Worm (Caenorhabditis elegans) whole organism, L2 larva: ENCODE results near the gene srx-86.

Experiments used
- C34F6.9 ChIP-seq: fragments of 150-350 bp; optimal IDR thresholded peaks from 2 replicates; lab custom pipeline; 2014; ENCODE audit warnings: missing biosample characterization, missing genetic modification characterization
- F13H6.1 ChIP-seq: sonication (generic microtip); optimal IDR thresholded peaks from 2 replicates; lab custom pipeline; 2016; ENCODE audit warnings: missing genetic modification characterization, missing compliant biosample characterization
- R02D3.7 ChIP-seq: fragments of 150-350 bp; optimal IDR thresholded peaks from 2 replicates; lab custom pipeline; 2014; ENCODE audit warnings: missing biosample characterization, missing genetic modification characterization
- Y55F3AM.14 ChIP-seq: fragments of 200-800 bp; sonication (Bioruptor generic); optimal IDR thresholded peaks from 2 replicates; lab custom pipeline; 2018; ENCODE audit warnings: mild to moderate bottlenecking, missing genetic modification characterization, missing compliant biosample characterization
- ZK546.5 ChIP-seq: sonication (generic microtip); optimal IDR thresholded peaks from 2 replicates; lab custom pipeline; 2017; ENCODE audit warnings: missing biosample characterization, missing genetic modification characterization
- alr-1 ChIP-seq: fragments of 150-350 bp; optimal IDR thresholded peaks from 2 replicates; lab custom pipeline; 2014; ENCODE audit warnings: missing biosample characterization, missing genetic modification characterization
- aly-2 ChIP-seq: fragments of 150-350 bp; optimal IDR thresholded peaks from 2 replicates; lab custom pipeline; 2014; ENCODE audit warnings: missing biosample characterization, missing genetic modification characterization
- ama-1 ChIP-seq: fragments of 150-350 bp; optimal IDR thresholded peaks from 2 replicates; lab custom pipeline; 2018; ENCODE audit warnings: inconsistent platforms
- blmp-1 ChIP-seq: sonication (generic microtip); optimal IDR thresholded peaks from 2 replicates; lab custom pipeline; 2017; ENCODE audit warnings: missing genetic modification characterization, mild to moderate bottlenecking, missing compliant biosample characterization, antibody characterized with exemption, moderate library complexity; ENCODE audit not compliant: insufficient read depth
- ceh-16 ChIP-seq: fragments of 150-350 bp; optimal IDR thresholded peaks from 2 replicates; lab custom pipeline; 2014; ENCODE audit warnings: missing biosample characterization, missing genetic modification characterization
- ceh-82 ChIP-seq: fragments of 150-350 bp; optimal IDR thresholded peaks from 2 replicates; lab custom pipeline; 2014; ENCODE audit warnings: missing biosample characterization, missing genetic modification characterization
- crh-2 ChIP-seq: sonication (generic microtip); optimal IDR thresholded peaks from 2 replicates; lab custom pipeline; 2017; ENCODE audit warnings: missing biosample characterization, missing genetic modification characterization
- dmd-4 ChIP-seq: sonication (generic microtip); optimal IDR thresholded peaks from 2 replicates; lab custom pipeline; 2017; ENCODE audit warnings: missing biosample characterization, missing genetic modification characterization
- egl-27 ChIP-seq: sonication (generic microtip); optimal IDR thresholded peaks from 3 replicates; lab custom pipeline; 2017; ENCODE audit warnings: missing biosample characterization, missing genetic modification reagents, missing genetic modification characterization
- elt-1 ChIP-seq: fragments of 150-350 bp; optimal IDR thresholded peaks from 2 replicates; lab custom pipeline; 2014; ENCODE audit warnings: missing biosample characterization, missing genetic modification characterization
- elt-3 ChIP-seq: sonication (generic microtip); optimal IDR thresholded peaks from 2 replicates; lab custom pipeline; 2017; ENCODE audit warnings: missing biosample characterization, missing genetic modification characterization
- fos-1 ChIP-seq: fragments of 150-350 bp; optimal IDR thresholded peaks from 2 replicates; lab custom pipeline; 2014; ENCODE audit warnings: missing biosample characterization, missing genetic modification characterization
- gmeb-1 ChIP-seq: fragments of 150-350 bp; optimal IDR thresholded peaks from 2 replicates; lab custom pipeline; 2014; ENCODE audit warnings: missing biosample characterization, missing genetic modification characterization
- lin-11 ChIP-seq: fragments of 150-350 bp; sonication (generic microtip); optimal IDR thresholded peaks from 2 replicates; lab custom pipeline; 2014; ENCODE audit warnings: missing biosample characterization, missing genetic modification characterization, inconsistent platforms, mixed read lengths
- lin-13 ChIP-seq: fragments of 150-350 bp; optimal IDR thresholded peaks from 2 replicates; lab custom pipeline; 2014; ENCODE audit warnings: missing biosample characterization, missing genetic modification reagents, missing genetic modification characterization
- lin-39 ChIP-seq: fragments of 150-350 bp; optimal IDR thresholded peaks from 2 replicates; lab custom pipeline; 2014; ENCODE audit warnings: missing biosample characterization, missing genetic modification reagents, missing genetic modification characterization
- lsy-2 ChIP-seq, 2 experiments: fragments of 150-350 bp in 1 of 2; sonication (generic microtip) in 1 of 2; optimal IDR thresholded peaks; 2 replicates each; lab custom pipeline; 2014 to 2017; ENCODE audit warnings: missing biosample characterization in 2 of 2, missing genetic modification characterization in 2 of 2
- mab-5 ChIP-seq: fragments of 150-350 bp; optimal IDR thresholded peaks from 2 replicates; lab custom pipeline; 2014; ENCODE audit warnings: missing biosample characterization, missing genetic modification characterization
- mbf-1 ChIP-seq: sonication (generic microtip); optimal IDR thresholded peaks from 2 replicates; lab custom pipeline; 2017; ENCODE audit warnings: missing biosample characterization, missing genetic modification characterization
- nhr-10 ChIP-seq: sonication (generic microtip); optimal IDR thresholded peaks from 2 replicates; lab custom pipeline; 2017; ENCODE audit warnings: missing biosample characterization, missing genetic modification characterization
- nhr-11 ChIP-seq: fragments of 150-350 bp; optimal IDR thresholded peaks from 2 replicates; lab custom pipeline; 2014; ENCODE audit warnings: missing biosample characterization, missing genetic modification characterization
- nhr-12 ChIP-seq: fragments of 150-350 bp; optimal IDR thresholded peaks from 2 replicates; lab custom pipeline; 2014; ENCODE audit warnings: missing biosample characterization, missing genetic modification characterization
- nhr-129 ChIP-seq: fragments of 150-350 bp; optimal IDR thresholded peaks from 2 replicates; lab custom pipeline; 2014; ENCODE audit warnings: missing biosample characterization, missing genetic modification characterization
- nhr-21 ChIP-seq: fragments of 150-350 bp; optimal IDR thresholded peaks from 2 replicates; lab custom pipeline; 2014; ENCODE audit warnings: missing biosample characterization, missing genetic modification characterization
- nhr-23 ChIP-seq: fragments of 150-350 bp; optimal IDR thresholded peaks from 2 replicates; lab custom pipeline; 2014; ENCODE audit warnings: missing biosample characterization, missing genetic modification reagents, missing genetic modification characterization
- nhr-25 ChIP-seq: fragments of 150-350 bp; sonication (generic microtip); optimal IDR thresholded peaks from 3 replicates; lab custom pipeline; 2014; ENCODE audit warnings: missing biosample characterization, missing genetic modification characterization
- nhr-6 ChIP-seq: fragments of 150-350 bp; optimal IDR thresholded peaks from 2 replicates; lab custom pipeline; 2014; ENCODE audit warnings: missing biosample characterization, missing genetic modification characterization
- nhr-77 ChIP-seq: fragments of 150-350 bp; optimal IDR thresholded peaks from 2 replicates; lab custom pipeline; 2014; ENCODE audit warnings: missing biosample characterization, missing genetic modification characterization
- peb-1 ChIP-seq: fragments of 150-350 bp; optimal IDR thresholded peaks from 2 replicates; lab custom pipeline; 2014; ENCODE audit warnings: missing biosample characterization, missing genetic modification characterization
- sem-4 ChIP-seq: fragments of 150-350 bp; optimal IDR thresholded peaks from 2 replicates; lab custom pipeline; 2014; ENCODE audit warnings: missing biosample characterization, missing genetic modification reagents, missing genetic modification characterization
- skn-1 ChIP-seq: sonication (generic microtip); optimal IDR thresholded peaks from 2 replicates; lab custom pipeline; 2017; ENCODE audit warnings: missing biosample characterization, missing genetic modification characterization
- sma-3 ChIP-seq: sonication (generic microtip); optimal IDR thresholded peaks from 2 replicates; lab custom pipeline; 2016; ENCODE audit warnings: missing genetic modification reagents, missing genetic modification characterization, missing compliant biosample characterization
- sma-9 ChIP-seq, 2 experiments: fragments of 150-350 bp in 1 of 2; sonication (generic microtip) in 1 of 2; optimal IDR thresholded peaks; 2 replicates each; lab custom pipeline; 2014 to 2016; ENCODE audit warnings: missing genetic modification characterization in 2 of 2, mild to moderate bottlenecking in 1 of 2, missing biosample characterization in 1 of 2, missing compliant biosample characterization in 1 of 2, missing genetic modification reagents in 1 of 2, moderate library complexity in 1 of 2
- snpc-4 ChIP-seq: fragments of 150-350 bp; optimal IDR thresholded peaks from 2 replicates; lab custom pipeline; 2014; ENCODE audit warnings: missing biosample characterization, missing genetic modification characterization
- unc-39 ChIP-seq: fragments of 150-350 bp; optimal IDR thresholded peaks from 2 replicates; lab custom pipeline; 2014; ENCODE audit warnings: missing biosample characterization, missing genetic modification characterization
- unc-55 ChIP-seq: fragments of 150-350 bp; sonication (generic microtip); optimal IDR thresholded peaks from 3 replicates; lab custom pipeline; 2014; ENCODE audit warnings: missing biosample characterization, missing genetic modification reagents, missing genetic modification characterization
- unc-62 ChIP-seq: fragments of 150-350 bp; optimal IDR thresholded peaks from 2 replicates; lab custom pipeline; 2014; ENCODE audit warnings: missing biosample characterization, missing genetic modification reagents, missing genetic modification characterization
- zag-1 ChIP-seq: fragments of 150-350 bp; optimal IDR thresholded peaks from 2 replicates; lab custom pipeline; 2014; ENCODE audit warnings: missing biosample characterization, missing genetic modification characterization
- ztf-1 ChIP-seq: fragments of 200-800 bp; sonication (Bioruptor generic); conservative IDR thresholded peaks from 2 replicates; pipeline ENCODE4 v1.3.6; 2022; ENCODE audit warnings: missing genetic modification characterization, missing compliant biosample characterization
- ztf-11 ChIP-seq: sonication (generic microtip); optimal IDR thresholded peaks from 2 replicates; lab custom pipeline; 2017; ENCODE audit warnings: missing biosample characterization, missing genetic modification characterization
- ztf-4 ChIP-seq: fragments of 150-350 bp; optimal IDR thresholded peaks from 2 replicates; lab custom pipeline; 2014; ENCODE audit warnings: missing biosample characterization, missing genetic modification characterization

Gene srx-86

ce11 chrV:11570169-11570651, 7.5 kb downstream of the srx-86 start, which contains the start of the genes nhr-101 and pms-2:
TSS of gene nhr-101 (plus strand) at chrV:11570476.
TSS of gene pms-2 (minus strand) at chrV:11570601.
- no peak for TF ChIP-seq crh-2
- TF ChIP-seq R02D3.7 (tag; lab: Kevin White, UChicago) = no peak
- TF ChIP-seq lin-13 (GFP tag; lab: Kevin White, UChicago) = no peak
- no peak for TF ChIP-seq nhr-11 (tag; lab: Kevin White, UChicago)
- TF ChIP-seq sma-3 (GFP tag; lab: Kevin White, UChicago) = no peak
- peak; percentile 4 for TF ChIP-seq nhr-21 (tag; lab: Kevin White, UChicago)
- TF ChIP-seq unc-39 = no peak
- no peak for TF ChIP-seq ZK546.5 (tag; lab: Kevin White, UChicago)
- no peak for TF ChIP-seq ceh-82
- peak; percentile 6 for TF ChIP-seq fos-1 (tag; lab: Kevin White, UChicago)
- no peak for TF ChIP-seq snpc-4
- TF ChIP-seq sem-4 (tag; lab: Kevin White, UChicago) = no peak
- TF ChIP-seq unc-55 (GFP tag; lab: Kevin White, UChicago) = no peak
- TF ChIP-seq ceh-16 (tag; lab: Kevin White, UChicago) = no peak
- no peak for TF ChIP-seq ztf-1 (GFP tag; lab: Robert Waterston, UW)
- TF ChIP-seq nhr-12 = no peak
- TF ChIP-seq mbf-1 (tag; lab: Kevin White, UChicago) = no peak
- TF ChIP-seq elt-1 = no peak
- peak; percentile 42 for TF ChIP-seq sma-9 (GFP tag; optimal IDR thresholded peaks at IDR 0.05; lab: Kevin White, UChicago)
- TF ChIP-seq sma-9 (tag; optimal IDR thresholded peaks at IDR 0.05; lab: Kevin White, UChicago) = no peak
- no peak for TF ChIP-seq elt-3
- TF ChIP-seq lsy-2 (tag; optimal IDR thresholded peaks at IDR 0.05; lab: Kevin White, UChicago) = no peak
- no peak for TF ChIP-seq Y55F3AM.14 (GFP tag; lab: Kevin White, UChicago)
- TF ChIP-seq lin-39 = no peak
- TF ChIP-seq nhr-129 (tag; lab: Kevin White, UChicago) = peak; percentile 41
- peak; percentile 1 for TF ChIP-seq ztf-4 (tag; lab: Kevin White, UChicago)
- TF ChIP-seq C34F6.9 (tag; lab: Kevin White, UChicago) = no peak

- TF ChIP-seq peb-1 (tag; lab: Kevin White, UChicago) = no peak
- TF ChIP-seq nhr-77 (tag; lab: Kevin White, UChicago) = no peak
- TF ChIP-seq nhr-25 (tag; lab: Kevin White, UChicago) = no peak
- peak; percentile 49 for TF ChIP-seq C34F6.9 (tag; lab: Kevin White, UChicago)
- TF ChIP-seq lin-11 (tag; lab: Kevin White, UChicago) = no peak
- no peak for TF ChIP-seq zag-1 (tag; lab: Kevin White, UChicago)
- no peak for TF ChIP-seq ZK546.5 (tag; lab: Kevin White, UChicago)
- no peak for TF ChIP-seq R02D3.7 (tag; lab: Kevin White, UChicago)
- peak; percentile 91 for TF ChIP-seq nhr-129 (tag; lab: Kevin White, UChicago)
- TF ChIP-seq blmp-1 = peak; percentile 85
- TF ChIP-seq unc-62 (GFP tag; lab: Kevin White, UChicago) = no peak
- TF ChIP-seq nhr-23 (tag; lab: Kevin White, UChicago) = no peak
- TF ChIP-seq Y55F3AM.14 (GFP tag; lab: Kevin White, UChicago) = peak; percentile 82
- TF ChIP-seq egl-27 (tag; lab: Kevin White, UChicago) = peak; percentile 67
- peak; percentile 99 for TF ChIP-seq nhr-21 (tag; lab: Kevin White, UChicago)
- no peak for TF ChIP-seq ztf-11 (tag; lab: Kevin White, UChicago)
- TF ChIP-seq F13H6.1 = peak; percentile 97
- TF ChIP-seq aly-2 (tag; lab: Kevin White, UChicago) = no peak
- TF ChIP-seq ama-1 (lab: Kevin White, UChicago) = peak; percentile 44
- peak; percentile 27 for TF ChIP-seq elt-1
- peak; percentile 97 for TF ChIP-seq nhr-10 (tag; lab: Kevin White, UChicago)
- TF ChIP-seq unc-39 = no peak
- TF ChIP-seq sem-4 (tag; lab: Kevin White, UChicago) = peak; percentile 90
- TF ChIP-seq fos-1 (tag; lab: Kevin White, UChicago) = peak; percentile 86
- TF ChIP-seq ztf-1 (GFP tag; lab: Robert Waterston, UW) = no peak
- TF ChIP-seq gmeb-1 (tag; lab: Kevin White, UChicago) = peak; percentile 63
- TF ChIP-seq ceh-16 (tag; lab: Kevin White, UChicago) = peak; percentile 45
- TF ChIP-seq mbf-1 (tag; lab: Kevin White, UChicago) = no peak
- peak; percentile 71 for TF ChIP-seq nhr-6 (tag; lab: Kevin White, UChicago)
- no peak for TF ChIP-seq ceh-82
- no peak for TF ChIP-seq mab-5 (tag; lab: Kevin White, UChicago)
- TF ChIP-seq sma-9 (GFP tag; optimal IDR thresholded peaks at IDR 0.05; lab: Kevin White, UChicago) = peak; percentile 100
- TF ChIP-seq sma-9 (tag; optimal IDR thresholded peaks at IDR 0.05; lab: Kevin White, UChicago) = peak; percentile 32
- no peak for TF ChIP-seq dmd-4 (tag; lab: Kevin White, UChicago)
- no peak for TF ChIP-seq nhr-12
- TF ChIP-seq skn-1 (tag; lab: Kevin White, UChicago) = no peak
- TF ChIP-seq alr-1 = no peak
- TF ChIP-seq elt-3 = no peak
- TF ChIP-seq sma-3 (GFP tag; lab: Kevin White, UChicago) = peak; percentile 99
- TF ChIP-seq lin-39 = no peak
- peak; percentile 38 for TF ChIP-seq ztf-4 (tag; lab: Kevin White, UChicago)
- no peak for TF ChIP-seq snpc-4
- peak; percentile 47 for TF ChIP-seq lin-13 (GFP tag; lab: Kevin White, UChicago)
- peak; percentile 4 for TF ChIP-seq nhr-11 (tag; lab: Kevin White, UChicago)
- no peak for TF ChIP-seq unc-55 (GFP tag; lab: Kevin White, UChicago)
- TF ChIP-seq lsy-2 (tag; optimal IDR thresholded peaks at IDR 0.05; lab: Kevin White, UChicago) = peak in 1 of 2 experiments; percentile 90
Measured at ce11 chrV:11572803-11573490, 10.2 kb downstream of the srx-86 start, which contains the start of the genes H12C20.7 and nhr-68. TSS of gene H12C20.7 (minus strand) at chrV:11572990. TSS of gene nhr-68 (plus strand) at chrV:11573440.
